Worm (Caenorhabditis elegans) whole organism, L4/young adult: ENCODE results near the gene rab-3.

Source experiments
- W03F9.2 ChIP-seq: fragments of 150-350 bp; optimal IDR thresholded peaks from 2 replicates; lab custom pipeline; 2014; ENCODE audit warnings: missing biosample characterization, missing genetic modification characterization
- dao-5 ChIP-seq: sonication (generic microtip); optimal IDR thresholded peaks from 2 replicates; lab custom pipeline; 2016; ENCODE audit warnings: missing genotype, missing genetic modification characterization, moderate library complexity, missing compliant biosample characterization

DNA sequence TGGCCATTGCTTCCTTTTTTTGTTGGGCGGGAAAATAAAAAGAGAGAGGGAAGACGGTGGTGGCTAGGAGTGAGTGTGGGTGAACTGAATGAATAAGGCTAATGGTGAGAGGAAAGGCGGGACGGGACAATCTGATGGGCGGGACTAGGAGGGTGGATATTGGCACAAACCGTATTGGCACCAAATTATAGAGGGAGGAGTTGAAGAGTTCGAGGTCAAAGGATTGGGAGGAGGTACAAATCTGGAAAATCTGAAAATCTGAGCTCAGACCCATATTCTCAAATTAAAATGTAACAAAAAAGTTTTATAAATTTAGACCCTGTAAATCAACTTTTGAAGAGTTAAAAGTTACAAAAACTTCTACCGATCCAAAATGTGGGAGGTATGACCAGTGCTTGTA lies 11.1 kb upstream of the rab-3 start, which contains the start of gene hlh-14:
- TF ChIP-seq dao-5 (tag; lab: Kevin White, UChicago) = no peak
- TF ChIP-seq W03F9.2 = no peak
